Worm (Caenorhabditis elegans) whole organism, L2 larva: ENCODE data around the gene nhr-111.

Experiments
- dmd-4 ChIP-seq: sonication (generic microtip); optimal IDR thresholded peaks from 2 replicates; lab custom pipeline; 2017; ENCODE audit warnings: missing biosample characterization, missing genetic modification characterization
- elt-1 ChIP-seq: fragments of 150-350 bp; optimal IDR thresholded peaks from 2 replicates; lab custom pipeline; 2014; ENCODE audit warnings: missing biosample characterization, missing genetic modification characterization
- nhr-237 ChIP-seq: fragments of 150-350 bp; optimal IDR thresholded peaks from 2 replicates; lab custom pipeline; 2014; ENCODE audit warnings: missing biosample characterization, missing genetic modification characterization

- TF ChIP-seq nhr-237 (tag; lab: Kevin White, UChicago): no peak
- TF ChIP-seq elt-1 (tag; lab: Kevin White, UChicago): no peak
- no peak for TF ChIP-seq dmd-4
These were observed 44.4 kb upstream of the nhr-111 start, which contains the start of gene str-111 for ce11 chrV:16169026-16169425.
